Fruit fly (Drosophila melanogaster) whole organism, embryonic: ENCODE results near the gene CG33268.

Source experiments
- ATbp ChIP-seq: fragments of 200-800 bp; sonication (Bioruptor generic); optimal IDR thresholded peaks from 2 replicates; lab custom pipeline; 2017; ENCODE audit warnings: missing biosample characterization, mild to moderate bottlenecking, missing genetic modification characterization, missing genetic modification reagents
- Atf6 ChIP-seq: fragments of 200-800 bp; sonication (Bioruptor generic); IDR thresholded peaks from 2 replicates; pipeline ENCODE4 v1.3.6; 2022; ENCODE audit warnings: missing biosample characterization, missing genetic modification characterization
- Awh ChIP-seq: fragments of 200-800 bp; sonication (Bioruptor generic); IDR thresholded peaks from 2 replicates; pipeline ENCODE4, ENCODE4 v1.3.6; 2022; ENCODE audit warnings: missing biosample characterization, missing genetic modification characterization
- Bgb ChIP-seq: fragments of 200-800 bp; sonication (Bioruptor generic); IDR thresholded peaks from 2 replicates; pipeline ENCODE4 v1.3.6; 2022; ENCODE audit warnings: missing biosample characterization, missing genetic modification characterization; ENCODE audit not compliant: partially characterized antibody
- CG10959 ChIP-seq: fragments of 200-800 bp; sonication (Bioruptor generic); IDR thresholded peaks from 2 replicates; pipeline ENCODE4 v1.3.6; 2022; ENCODE audit warnings: missing biosample characterization, missing genetic modification characterization
- CG12071 ChIP-seq: fragments of 200-800 bp; sonication (Bioruptor generic); optimal IDR thresholded peaks from 3 replicates; lab custom pipeline; 2018; ENCODE audit warnings: missing biosample characterization, mild to moderate bottlenecking, missing genetic modification characterization
- CG13123 ChIP-seq: fragments of 200-800 bp; sonication (Bioruptor generic); optimal IDR thresholded peaks from 2 replicates; lab custom pipeline; 2016; ENCODE audit warnings: missing biosample characterization, missing genetic modification characterization
- CG13296 ChIP-seq: fragments of 200-800 bp; sonication (Bioruptor generic); optimal IDR thresholded peaks from 3 replicates; lab custom pipeline; 2018; ENCODE audit warnings: missing biosample characterization, mild to moderate bottlenecking, missing genetic modification characterization
- CG14050 ChIP-seq: fragments of 200-800 bp; sonication (Bioruptor generic); IDR thresholded peaks from 3 replicates; pipeline ENCODE4 v1.3.6; 2022; ENCODE audit warnings: missing biosample characterization, missing genetic modification characterization
- CG15269 ChIP-seq: fragments of 200-800 bp; sonication (Bioruptor generic); optimal IDR thresholded peaks from 2 replicates; lab custom pipeline; 2018; ENCODE audit warnings: missing biosample characterization, mild to moderate bottlenecking, missing genetic modification characterization, moderate library complexity
- CG15514 ChIP-seq: fragments of 200-800 bp; sonication (Bioruptor generic); optimal IDR thresholded peaks from 3 replicates; lab custom pipeline; 2017; ENCODE audit warnings: missing biosample characterization, missing genetic modification characterization, mild to moderate bottlenecking, moderate library complexity, missing genetic modification reagents
- CG17328 ChIP-seq: fragments of 200-800 bp; sonication (Bioruptor generic); IDR thresholded peaks from 2 replicates; pipeline ENCODE4 v1.3.6; 2022; ENCODE audit warnings: missing biosample characterization, missing genetic modification characterization
- CG17359 ChIP-seq: fragments of 200-800 bp; sonication (Bioruptor generic); optimal IDR thresholded peaks from 3 replicates; lab custom pipeline; 2018; ENCODE audit warnings: missing biosample characterization, mild to moderate bottlenecking, missing genetic modification characterization, moderate library complexity
- CG17385 ChIP-seq: fragments of 200-800 bp; sonication (Bioruptor generic); optimal IDR thresholded peaks from 3 replicates; lab custom pipeline; 2018; ENCODE audit warnings: missing biosample characterization, mild to moderate bottlenecking, missing genetic modification characterization
- CG4404 ChIP-seq: fragments of 200-800 bp; sonication (Bioruptor generic); IDR thresholded peaks from 2 replicates; pipeline ENCODE4 v1.3.6; 2022; ENCODE audit warnings: missing biosample characterization, missing genetic modification characterization
- CG4854 ChIP-seq: fragments of 200-800 bp; sonication (Bioruptor generic); optimal IDR thresholded peaks from 2 replicates; lab custom pipeline; 2016; ENCODE audit warnings: missing biosample characterization, missing genetic modification characterization, inconsistent platforms
- CG5180 ChIP-seq: fragments of 200-800 bp; sonication (Bioruptor generic); optimal IDR thresholded peaks from 3 replicates; lab custom pipeline; 2017; ENCODE audit warnings: missing biosample characterization, missing genetic modification characterization, mild to moderate bottlenecking, moderate library complexity, missing genetic modification reagents
- CG8924 ChIP-seq: fragments of 200-800 bp; optimal IDR thresholded peaks from 3 replicates; lab custom pipeline; 2019; ENCODE audit warnings: missing biosample characterization, mild to moderate bottlenecking, missing genetic modification characterization, moderate library complexity
- CG9609 ChIP-seq: fragments of 200-800 bp; sonication (Bioruptor generic); optimal IDR thresholded peaks from 3 replicates; lab custom pipeline; 2016; ENCODE audit warnings: missing biosample characterization, missing genetic modification characterization
- CTCF ChIP-seq: fragments of 200-800 bp; sonication (Bioruptor generic); optimal IDR thresholded peaks from 2 replicates; lab custom pipeline; 2017; ENCODE audit warnings: missing biosample characterization, mild to moderate bottlenecking, missing genetic modification characterization, moderate library complexity
- Drgx ChIP-seq: fragments of 200-800 bp; sonication (Bioruptor generic); IDR thresholded peaks from 2 replicates; pipeline ENCODE4 v1.3.6; 2022; ENCODE audit warnings: missing biosample characterization, missing genetic modification characterization
- Fer1 ChIP-seq: fragments of 200-800 bp; sonication (Bioruptor generic); optimal IDR thresholded peaks from 2 replicates; lab custom pipeline; 2017; ENCODE audit warnings: missing biosample characterization, mild to moderate bottlenecking, missing genetic modification characterization
- Fer3 ChIP-seq: fragments of 200-800 bp; sonication (Bioruptor generic); optimal IDR thresholded peaks from 2 replicates; lab custom pipeline; 2018; ENCODE audit warnings: missing biosample characterization, mild to moderate bottlenecking, missing genetic modification characterization, moderate library complexity
- HLH3B ChIP-seq: fragments of 200-800 bp; sonication (Bioruptor generic); IDR thresholded peaks from 2 replicates; pipeline ENCODE4 v1.3.6; 2022; ENCODE audit warnings: missing biosample characterization, missing genetic modification characterization
- Jarid2 ChIP-seq: fragments of 200-800 bp; sonication (Bioruptor generic); optimal IDR thresholded peaks from 3 replicates; lab custom pipeline; 2017; ENCODE audit warnings: mild to moderate bottlenecking, missing biosample characterization, missing genetic modification reagents, missing genetic modification characterization
- MESR4 ChIP-seq: fragments of 200-800 bp; sonication (Bioruptor generic); optimal IDR thresholded peaks from 2 replicates; lab custom pipeline; 2018; ENCODE audit warnings: missing biosample characterization, mild to moderate bottlenecking, missing genetic modification characterization, moderate library complexity
- Rx ChIP-seq: fragments of 200-800 bp; sonication (Bioruptor generic); IDR thresholded peaks from 2 replicates; pipeline ENCODE4 v1.3.6; 2022; ENCODE audit warnings: missing biosample characterization, missing genetic modification characterization
- Trl ChIP-seq, 3 experiments: fragments of >200 bp in 2 of 3; fragments of 200-800 bp in 1 of 3; sonication (Bioruptor generic) in 1 of 3; optimal IDR thresholded peaks; 2 replicates in 1 of 3; 3 replicates in 2 of 3; lab custom pipeline; 2016 to 2017; ENCODE audit warnings: missing biosample characterization in 1 of 3, missing genetic modification characterization in 1 of 3
- abd-A ChIP-seq: fragments of 200-800 bp; sonication (Bioruptor generic); optimal IDR thresholded peaks from 3 replicates; lab custom pipeline; 2019; ENCODE audit warnings: missing biosample characterization, mild to moderate bottlenecking, missing genetic modification characterization, moderate library complexity
- ato ChIP-seq: fragments of 200-800 bp; sonication (Bioruptor generic); IDR thresholded peaks from 2 replicates; pipeline ENCODE4 v1.3.6; 2022; ENCODE audit warnings: missing biosample characterization, missing genetic modification characterization; ENCODE audit not compliant: partially characterized antibody
- bab2 ChIP-seq: fragments of 200-800 bp; sonication (Bioruptor generic); optimal IDR thresholded peaks from 2 replicates; lab custom pipeline; 2016; ENCODE audit warnings: missing biosample characterization, missing genetic modification characterization
- bsh ChIP-seq, 2 experiments: fragments of 200-800 bp; sonication (Bioruptor generic); optimal IDR thresholded peaks; 2 replicates each; lab custom pipeline; 2017 to 2018; ENCODE audit warnings: mild to moderate bottlenecking in 2 of 2, missing biosample characterization in 2 of 2, missing genetic modification characterization in 2 of 2, moderate library complexity in 1 of 2
- cg ChIP-seq: fragments of 200-800 bp; sonication (Bioruptor generic); optimal IDR thresholded peaks from 3 replicates; lab custom pipeline; 2019; ENCODE audit warnings: missing biosample characterization, mild to moderate bottlenecking, missing genetic modification characterization, moderate library complexity
- chif ChIP-seq, 2 experiments: fragments of 200-800 bp; sonication (Bioruptor generic); optimal IDR thresholded peaks; 3 replicates each; lab custom pipeline; 2016; ENCODE audit warnings: missing biosample characterization in 2 of 2, missing genetic modification characterization in 2 of 2
- ci ChIP-seq: fragments of 200-800 bp; sonication (Bioruptor generic); IDR thresholded peaks from 3 replicates; pipeline ENCODE4 v1.3.6; 2022; ENCODE audit warnings: missing biosample characterization, missing genetic modification characterization
- danr ChIP-seq: fragments of 200-800 bp; sonication (Bioruptor generic); IDR thresholded peaks from 2 replicates; pipeline ENCODE4 v1.3.6; 2022; ENCODE audit warnings: missing biosample characterization, missing genetic modification characterization
- dpn ChIP-seq, 2 experiments: fragments of 200-800 bp; sonication (Bioruptor generic); optimal IDR thresholded peaks; 3 replicates each; lab custom pipeline; 2016; ENCODE audit warnings: missing biosample characterization in 2 of 2, missing genetic modification characterization in 2 of 2
- fd64A ChIP-seq: fragments of 200-800 bp; sonication (Bioruptor generic); optimal IDR thresholded peaks from 3 replicates; lab custom pipeline; 2018; ENCODE audit warnings: missing biosample characterization, mild to moderate bottlenecking, missing genetic modification characterization
- hkb ChIP-seq, 2 experiments: fragments of 200-800 bp in 1 of 2; fragments of >200 bp in 1 of 2; sonication (Bioruptor generic) in 1 of 2; IDR thresholded peaks in 1 of 2; optimal IDR thresholded peaks in 1 of 2; 2 replicates each; pipeline versions ENCODE4 v1.3.6 to Lab custom; 2017 to 2022; ENCODE audit warnings: missing biosample characterization in 1 of 2, missing genetic modification characterization in 1 of 2
- knrl ChIP-seq: fragments of 200-800 bp; sonication (Bioruptor generic); IDR thresholded peaks from 3 replicates; pipeline ENCODE4 v1.3.6; 2022; ENCODE audit warnings: missing biosample characterization, missing genetic modification characterization; ENCODE audit not compliant: partially characterized antibody
- lab ChIP-seq: fragments of 200-800 bp; sonication (Bioruptor generic); optimal IDR thresholded peaks from 3 replicates; lab custom pipeline; 2017; ENCODE audit warnings: missing biosample characterization, missing genetic modification characterization, mild to moderate bottlenecking, moderate library complexity, missing genetic modification reagents
- lbe ChIP-seq: fragments of 200-800 bp; sonication (Bioruptor generic); optimal IDR thresholded peaks from 2 replicates; lab custom pipeline; 2016; ENCODE audit warnings: missing biosample characterization, mild to moderate bottlenecking, missing genetic modification characterization
- mld ChIP-seq: fragments of 200-800 bp; sonication (Bioruptor generic); IDR thresholded peaks from 3 replicates; pipeline ENCODE4 v1.3.6; 2022; ENCODE audit warnings: missing biosample characterization, missing genetic modification characterization; ENCODE audit not compliant: partially characterized antibody
- oc ChIP-seq: fragments of 200-800 bp; sonication (Bioruptor generic); optimal IDR thresholded peaks from 2 replicates; lab custom pipeline; 2018; ENCODE audit warnings: missing biosample characterization, mild to moderate bottlenecking, missing genetic modification characterization, moderate library complexity
- pan ChIP-seq, 4 experiments: fragments of >200 bp in 3 of 4; fragments of 200-800 bp in 1 of 4; sonication (Bioruptor generic) in 1 of 4; optimal IDR thresholded peaks in 3 of 4; IDR thresholded peaks in 1 of 4; 2 replicates each; pipeline versions ENCODE4 v1.3.6 to Lab custom; 2017 to 2022; ENCODE audit warnings: missing biosample characterization in 2 of 4, missing genetic modification characterization in 2 of 4, mixed read lengths in 1 of 4
- ro ChIP-seq: fragments of 200-800 bp; sonication (Bioruptor generic); IDR thresholded peaks from 2 replicates; pipeline ENCODE4 v1.3.6; 2022; ENCODE audit warnings: missing biosample characterization, missing genetic modification characterization
- slbo ChIP-seq: fragments of 200-800 bp; sonication (Bioruptor generic); IDR thresholded peaks from 2 replicates; pipeline ENCODE4 v1.3.6; 2022; ENCODE audit warnings: missing biosample characterization, missing genetic modification characterization
- tap ChIP-seq: fragments of 200-800 bp; optimal IDR thresholded peaks from 3 replicates; lab custom pipeline; 2019; ENCODE audit warnings: missing biosample characterization, mild to moderate bottlenecking, missing genetic modification characterization, moderate library complexity
- usp ChIP-seq: fragments of >200 bp; optimal IDR thresholded peaks from 2 replicates; lab custom pipeline; 2017; ENCODE audit warnings: missing biosample characterization, missing genetic modification characterization

Gene CG33268

dm6 chr3L:11591131-11591530, at the start of gene CG33268:
TSS of gene CG33268 (minus strand) at chr3L:11591231.
- TF ChIP-seq cg (no peak), CG10959 (GFP tag; lab: Robert Waterston, UW) (no peak), CG13123 (GFP tag; lab: Kevin White, UChicago) (no peak), Drgx (GFP tag; lab: Robert Waterston, UW) (no peak), Jarid2 (GFP tag; lab: Kevin White, UChicago) (no peak), Bgb (no peak), Atf6 (GFP tag; lab: Robert Waterston, UW) (no peak), CG4404 (no peak), ro (no peak), chif (GFP tag; optimal IDR thresholded peaks at IDR 0.05; lab: Kevin White, UChicago) (no peak), Rx (GFP tag; lab: Robert Waterston, UW) (no peak), slbo (no peak), CG4854 (GFP tag; lab: Kevin White, UChicago) (no peak), CG17385 (no peak), CG14050 (GFP tag; lab: Robert Waterston, UW) (no peak)

- TF ChIP-seq CG17328 (no peak), mld (GFP tag; lab: Robert Waterston, UW) (no peak), bsh (GFP tag; optimal IDR thresholded peaks at IDR 0.05; lab: Kevin White, UChicago) (no peak), CG8924 (no peak), Trl (optimal IDR thresholded peaks at IDR 0.05; lab: Kevin White, UChicago) (no peak), Trl (GFP tag; optimal IDR thresholded peaks at IDR 0.05; lab: Kevin White, UChicago) (no peak), oc (no peak), hkb (optimal IDR thresholded peaks at IDR 0.05; lab: Kevin White, UChicago) (no peak), hkb (GFP tag; IDR thresholded peaks at IDR 0.05; lab: Robert Waterston, UW) (peak; percentile 52), Fer3 (tag; lab: Kevin White, UChicago) (peak; percentile 11), Awh (0 out of 2 replicates have a peak, but pooled peaks have one; percentile 20), fd64A (GFP tag; lab: Kevin White, UChicago) (peak; percentile 22), dpn (GFP tag; optimal IDR thresholded peaks at IDR 0.05; lab: Kevin White, UChicago) (no peak), Fer1 (no peak), ato (GFP tag; lab: Robert Waterston, UW) (no peak), CG13296 (GFP tag; lab: Kevin White, UChicago) (peak; percentile 43), CG5180 (GFP tag; lab: Kevin White, UChicago) (peak; percentile 31), tap (tag; lab: Kevin White, UChicago) (peak; percentile 38), ci (GFP tag; lab: Robert Waterston, UW) (0 out of 3 replicates have a peak, but pooled peaks have one; percentile 38), pan (optimal IDR thresholded peaks at IDR 0.05; lab: Kevin White, UChicago) (no peak), pan (GFP tag; optimal IDR thresholded peaks at IDR 0.05 in 1 of 2, IDR thresholded peaks at IDR 0.05 in 1 of 2) (peak in 1 of 2 experiments; percentile 25), CG17359 (tag; lab: Kevin White, UChicago) (peak; percentile 50), CG9609 (GFP tag; lab: Kevin White, UChicago) (no peak), HLH3B (GFP tag; lab: Robert Waterston, UW) (peak; percentile 19; the same call in 1 of the 2 replicates), danr (GFP tag; lab: Robert Waterston, UW) (no peak), bab2 (GFP tag; lab: Kevin White, UChicago) (no peak), MESR4 (GFP tag; lab: Kevin White, UChicago) (no peak), lab (GFP tag; lab: Kevin White, UChicago) (peak; percentile 36), abd-A (tag; lab: Kevin White, UChicago) (no peak), usp (GFP tag; lab: Kevin White, UChicago) (no peak), CG12071 (GFP tag; lab: Kevin White, UChicago) (peak; percentile 17), CTCF (GFP tag; lab: Kevin White, UChicago) (no peak), Drgx (GFP tag; lab: Robert Waterston, UW) (peak; percentile 72), knrl (GFP tag; lab: Robert Waterston, UW) (no peak), CG15269 (tag; lab: Kevin White, UChicago) (no peak), lbe (GFP tag; lab: Kevin White, UChicago) (no peak), CG15514 (GFP tag; lab: Kevin White, UChicago) (peak; percentile 3), ATbp (GFP tag; lab: Kevin White, UChicago) (peak; percentile 30)
Measured at dm6 chr3L:11636829-11637228, 45.8 kb upstream of the CG33268 start.
